Worm (Caenorhabditis elegans): ENCODE measurements around the gene wee-1.1.

DNA sequence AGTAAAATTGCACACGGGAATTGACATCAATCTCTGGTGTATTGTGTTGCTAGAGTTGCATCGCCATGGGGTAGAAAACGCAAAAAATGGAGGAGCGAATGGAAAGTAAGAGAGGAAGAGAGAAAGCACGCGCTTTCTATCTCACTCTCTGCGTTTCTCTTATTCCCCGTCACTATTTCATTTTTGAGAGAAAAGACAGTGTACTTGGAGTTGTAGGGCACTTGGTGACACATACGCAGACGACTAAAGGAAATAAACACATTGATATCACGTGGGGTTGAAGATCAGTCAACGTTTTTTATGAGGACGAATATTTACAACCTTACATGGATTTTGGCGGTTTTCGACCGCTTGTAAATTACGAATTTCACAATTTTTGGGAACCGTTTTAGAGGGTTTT lies 20.1 kb upstream of the wee-1.1 start:
- peak; percentile 74 for TF ChIP-seq F23B12.7 (tag; optimal IDR thresholded peaks at IDR 0.05; ENCODE audit: insufficient read depth)
- TF ChIP-seq cebp-2 (GFP tag; IDR thresholded peaks at IDR 0.05): no peak
- TF ChIP-seq B0035.1 (tag; optimal IDR thresholded peaks at IDR 0.05): no peak
- TF ChIP-seq ztf-28 (GFP tag; IDR thresholded peaks at IDR 0.05): no peak
- no peak for TF ChIP-seq hlh-26 (GFP tag; conservative IDR thresholded peaks at IDR 0.05)
- no peak for TF ChIP-seq efl-1 (GFP tag; optimal IDR thresholded peaks at IDR 0.05)
- TF ChIP-seq snpc-3.4 (tag; optimal IDR thresholded peaks at IDR 0.05): no peak
- no peak for TF ChIP-seq dpl-1 (GFP tag; optimal IDR thresholded peaks at IDR 0.05)
- TF ChIP-seq mes-4 (tag; optimal IDR thresholded peaks at IDR 0.05): no peak
- no peak for TF ChIP-seq rec-8 (tag; optimal IDR thresholded peaks at IDR 0.05)
- peak; percentile 57; the same call in 1 of the 2 replicates for TF ChIP-seq ekl-4 (GFP tag; IDR thresholded peaks at IDR 0.05)
- TF ChIP-seq him-1 (tag; optimal IDR thresholded peaks at IDR 0.05): no peak
- no peak for TF ChIP-seq aptf-2 (GFP tag; conservative IDR thresholded peaks at IDR 0.05)
- peak; percentile 54 for TF ChIP-seq ets-4 (GFP tag; optimal IDR thresholded peaks at IDR 0.05)
